Worm (Caenorhabditis elegans): ENCODE measurements around the gene C16C8.18.

DNA sequence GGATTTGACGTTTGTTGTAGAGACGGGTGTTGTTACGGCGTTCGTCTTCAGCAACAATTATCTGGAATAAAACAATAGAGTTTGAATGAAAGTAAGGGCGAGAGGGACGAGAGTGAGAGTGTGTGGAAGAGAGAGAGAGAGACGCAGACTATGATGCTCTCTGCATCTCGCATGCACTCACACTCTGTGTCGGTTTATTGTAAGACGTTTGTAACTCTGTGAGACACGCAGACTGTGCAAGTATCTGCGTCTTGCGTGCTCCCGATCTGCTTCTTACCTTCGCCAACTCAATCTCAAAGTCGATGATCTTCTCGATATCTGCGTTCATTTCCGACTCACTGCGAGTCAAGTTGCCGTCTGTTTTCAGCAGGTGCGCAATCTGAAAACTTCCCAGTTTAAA is 6.6 kb upstream of the C16C8.18 start:
- TF ChIP-seq mcd-1 (GFP tag; IDR thresholded peaks at IDR 0.05) (no peak), ama-1 (optimal IDR thresholded peaks at IDR 0.05) (no peak), ama-1 (GFP tag; optimal IDR thresholded peaks at IDR 0.05) (no peak), ztf-26 (tag; optimal IDR thresholded peaks at IDR 0.05) (no peak), fkh-3 (tag; optimal IDR thresholded peaks at IDR 0.05) (no peak)
